Worm (Caenorhabditis elegans) whole organism, mixed stage, embryonic: ENCODE data around the gene ZK1307.4.

ENCODE experiments used
- elt-1 ChIP-seq: sonication (generic microtip); optimal IDR thresholded peaks from 2 replicates; lab custom pipeline; 2017; ENCODE audit warnings: missing genetic modification characterization, mild to moderate bottlenecking, missing compliant biosample characterization, antibody characterized with exemption, moderate library complexity, borderline replicate concordance; ENCODE audit not compliant: insufficient read depth
- nhr-12 ChIP-seq: fragments of 150-350 bp; optimal IDR thresholded peaks from 2 replicates; lab custom pipeline; 2014; ENCODE audit warnings: missing biosample characterization, missing genetic modification characterization
- nhr-237 ChIP-seq: fragments of 150-350 bp; optimal IDR thresholded peaks from 2 replicates; lab custom pipeline; 2014; ENCODE audit warnings: missing biosample characterization, missing genetic modification characterization
- nhr-28 ChIP-seq: fragments of 150-350 bp; optimal IDR thresholded peaks from 2 replicates; lab custom pipeline; 2014; ENCODE audit warnings: missing biosample characterization, missing genetic modification characterization
- pha-4 ChIP-seq: fragments of 150-350 bp; optimal IDR thresholded peaks from 2 replicates; lab custom pipeline; 2018; ENCODE audit warnings: missing biosample characterization, missing genetic modification reagents, missing genetic modification characterization
- sem-2 ChIP-seq: fragments of 200-800 bp; sonication (Bioruptor generic); optimal IDR thresholded peaks from 2 replicates; lab custom pipeline; 2018; ENCODE audit warnings: mild to moderate bottlenecking, missing genetic modification characterization, missing compliant biosample characterization
- unc-39 ChIP-seq: fragments of 150-350 bp; optimal IDR thresholded peaks from 2 replicates; lab custom pipeline; 2014; ENCODE audit warnings: missing biosample characterization, missing genetic modification characterization

- TF ChIP-seq unc-39 = no peak
- TF ChIP-seq nhr-28 (tag; lab: Kevin White, UChicago) = no peak
- no peak for TF ChIP-seq nhr-12 (tag; lab: Kevin White, UChicago)
- TF ChIP-seq elt-1 (tag; lab: Kevin White, UChicago) = no peak
- no peak for TF ChIP-seq sem-2 (GFP tag; lab: Kevin White, UChicago)
- TF ChIP-seq pha-4 (tag; lab: Kevin White, UChicago) = no peak
- TF ChIP-seq nhr-237 (tag; lab: Kevin White, UChicago) = no peak
Observed at ce11 chrII:9604685-9605084, 46.9 kb downstream of the ZK1307.4 start.
